Worm (Caenorhabditis elegans) whole organism, early embryonic: ENCODE measurements around the gene pmp-1.

Experiments used
- B0310.2 ChIP-seq: sonication (generic microtip); optimal IDR thresholded peaks from 2 replicates; lab custom pipeline; 2016; ENCODE audit warnings: mild to moderate bottlenecking, missing genetic modification characterization, missing compliant biosample characterization
- F13C5.2 ChIP-seq: sonication (generic microtip); optimal IDR thresholded peaks from 2 replicates; lab custom pipeline; 2017; ENCODE audit warnings: mild to moderate bottlenecking, missing genetic modification characterization, inconsistent platforms, missing compliant biosample characterization
- aly-1 ChIP-seq: sonication (generic microtip); optimal IDR thresholded peaks from 2 replicates; lab custom pipeline; 2016; ENCODE audit warnings: missing genetic modification characterization, missing compliant biosample characterization
- ama-1 ChIP-seq: fragments of 150-350 bp; optimal IDR thresholded peaks from 2 replicates; lab custom pipeline; 2014
- ceh-13 ChIP-seq: fragments of 200-800 bp; sonication (Bioruptor generic); optimal IDR thresholded peaks from 2 replicates; lab custom pipeline; 2018; ENCODE audit warnings: mild to moderate bottlenecking, missing genetic modification characterization, missing compliant biosample characterization
- ceh-36 ChIP-seq: sonication (generic microtip); optimal IDR thresholded peaks from 2 replicates; lab custom pipeline; 2016; ENCODE audit warnings: missing genetic modification characterization, inconsistent platforms, missing compliant biosample characterization
- ets-7 ChIP-seq: sonication (generic microtip); optimal IDR thresholded peaks from 2 replicates; lab custom pipeline; 2016; ENCODE audit warnings: missing genotype, missing genetic modification characterization, missing compliant biosample characterization
- flt-1 ChIP-seq: fragments of 200-800 bp; sonication (Bioruptor generic); IDR thresholded peaks from 2 replicates; pipeline ENCODE4 v1.3.6; 2022; ENCODE audit warnings: missing genetic modification characterization, missing compliant biosample characterization
- hmbx-1 ChIP-seq: sonication (generic microtip); optimal IDR thresholded peaks from 2 replicates; lab custom pipeline; 2016; ENCODE audit warnings: mild to moderate bottlenecking, missing genetic modification characterization, missing compliant biosample characterization
- hmg-4 ChIP-seq: fragments of 200-800 bp; sonication (Bioruptor generic); optimal IDR thresholded peaks from 2 replicates; lab custom pipeline; 2018; ENCODE audit warnings: mild to moderate bottlenecking, missing genetic modification characterization, missing compliant biosample characterization
- hnd-1 ChIP-seq: sonication (generic microtip); optimal IDR thresholded peaks from 2 replicates; lab custom pipeline; 2016; ENCODE audit warnings: missing genetic modification characterization, missing compliant biosample characterization
- pes-1 ChIP-seq: fragments of 200-800 bp; sonication (Bioruptor generic); IDR thresholded peaks from 2 replicates; pipeline ENCODE4 v1.3.6; 2022; ENCODE audit warnings: missing genetic modification reagents, missing genetic modification characterization, missing compliant biosample characterization
- scrt-1 ChIP-seq: fragments of 200-800 bp; sonication (Bioruptor generic); IDR thresholded peaks from 2 replicates; pipeline ENCODE4 v1.3.6; 2022; ENCODE audit warnings: missing genetic modification characterization, missing compliant biosample characterization
- sea-1 ChIP-seq: fragments of 200-800 bp; sonication (Bioruptor generic); conservative IDR thresholded peaks from 2 replicates; pipeline ENCODE4 v1.3.6; 2022; ENCODE audit warnings: missing genetic modification characterization, missing compliant biosample characterization
- tbx-11 ChIP-seq: fragments of 200-800 bp; sonication (Bioruptor generic); IDR thresholded peaks from 2 replicates; pipeline ENCODE4 v1.3.6; 2022; ENCODE audit warnings: missing genetic modification characterization, missing compliant biosample characterization
- tbx-37 ChIP-seq: fragments of 200-800 bp; sonication (Bioruptor generic); conservative IDR thresholded peaks from 2 replicates; pipeline ENCODE4 v1.3.6; 2022; ENCODE audit warnings: missing genetic modification reagents, missing genetic modification characterization, missing compliant biosample characterization
- tra-4 ChIP-seq: sonication (generic microtip); optimal IDR thresholded peaks from 2 replicates; lab custom pipeline; 2017; ENCODE audit warnings: missing genetic modification characterization, missing compliant biosample characterization

Gene pmp-1

ce11 chrII:6883716-6884115 lies at the start of gene pmp-1:
Gene pmp-1 (minus strand): TSS chrII:6883754.
- TF ChIP-seq tra-4 (tag; lab: Kevin White, UChicago) (no peak), aly-1 (tag; lab: Kevin White, UChicago) (no peak), sea-1 (GFP tag; lab: Robert Waterston, UW) (no peak), ama-1 (lab: Kevin White, UChicago) (no peak), tbx-11 (GFP tag; lab: Robert Waterston, UW) (no peak), tbx-37 (GFP tag; lab: Robert Waterston, UW) (no peak), F13C5.2 (tag; lab: Kevin White, UChicago) (no peak), scrt-1 (no peak), ceh-13 (GFP tag; lab: Kevin White, UChicago) (no peak), B0310.2 (no peak), flt-1 (GFP tag; lab: Robert Waterston, UW) (no peak), hnd-1 (no peak), hmg-4 (GFP tag; lab: Kevin White, UChicago) (no peak), ets-7 (tag; lab: Kevin White, UChicago) (no peak)

ce11 chrII:6932978-6933377 lies 49.4 kb upstream of the pmp-1 start:
- no peak for TF ChIP-seq ets-7 (tag; lab: Kevin White, UChicago)
- TF ChIP-seq hmg-4 (GFP tag; lab: Kevin White, UChicago): no peak
- no peak for TF ChIP-seq tbx-11 (GFP tag; lab: Robert Waterston, UW)
- no peak for TF ChIP-seq flt-1 (GFP tag; lab: Robert Waterston, UW)
- no peak for TF ChIP-seq scrt-1
- TF ChIP-seq tra-4 (tag; lab: Kevin White, UChicago): no peak
- no peak for TF ChIP-seq ceh-36 (tag; lab: Kevin White, UChicago)
- no peak for TF ChIP-seq hnd-1
- TF ChIP-seq hmbx-1: no peak
- no peak for TF ChIP-seq sea-1 (GFP tag; lab: Robert Waterston, UW)
- no peak for TF ChIP-seq B0310.2
- TF ChIP-seq ama-1 (lab: Kevin White, UChicago): no peak
- no peak for TF ChIP-seq aly-1 (tag; lab: Kevin White, UChicago)
- TF ChIP-seq ceh-13 (GFP tag; lab: Kevin White, UChicago): no peak
- TF ChIP-seq pes-1 (GFP tag; lab: Robert Waterston, UW): no peak
- TF ChIP-seq F13C5.2 (tag; lab: Kevin White, UChicago): no peak

ce11 chrII:6930072-6930471 lies 46.5 kb upstream of the pmp-1 start:
- no peak for TF ChIP-seq hmbx-1
- TF ChIP-seq aly-1 (tag; lab: Kevin White, UChicago): no peak
- TF ChIP-seq ama-1 (lab: Kevin White, UChicago): no peak
- TF ChIP-seq hnd-1: no peak
- no peak for TF ChIP-seq tbx-11 (GFP tag; lab: Robert Waterston, UW)
- TF ChIP-seq tbx-37 (GFP tag; lab: Robert Waterston, UW): no peak
- no peak for TF ChIP-seq hmg-4 (GFP tag; lab: Kevin White, UChicago)
- no peak for TF ChIP-seq tra-4 (tag; lab: Kevin White, UChicago)
- no peak for TF ChIP-seq scrt-1
- no peak for TF ChIP-seq flt-1 (GFP tag; lab: Robert Waterston, UW)
- no peak for TF ChIP-seq B0310.2

- no peak for TF ChIP-seq aly-1 (tag; lab: Kevin White, UChicago)
- TF ChIP-seq ets-7 (tag; lab: Kevin White, UChicago): no peak
- TF ChIP-seq tbx-37 (GFP tag; lab: Robert Waterston, UW): no peak
- no peak for TF ChIP-seq ceh-36 (tag; lab: Kevin White, UChicago)
- no peak for TF ChIP-seq F13C5.2 (tag; lab: Kevin White, UChicago)
- no peak for TF ChIP-seq hmbx-1
- no peak for TF ChIP-seq hmg-4 (GFP tag; lab: Kevin White, UChicago)
- TF ChIP-seq hnd-1: no peak
- no peak for TF ChIP-seq ceh-13 (GFP tag; lab: Kevin White, UChicago)
- no peak for TF ChIP-seq flt-1 (GFP tag; lab: Robert Waterston, UW)
- TF ChIP-seq tra-4 (tag; lab: Kevin White, UChicago): no peak
- no peak for TF ChIP-seq tbx-11 (GFP tag; lab: Robert Waterston, UW)
- no peak for TF ChIP-seq pes-1 (GFP tag; lab: Robert Waterston, UW)
- no peak for TF ChIP-seq ama-1 (lab: Kevin White, UChicago)
- TF ChIP-seq scrt-1: no peak
- no peak for TF ChIP-seq sea-1 (GFP tag; lab: Robert Waterston, UW)
These were observed 44.9 kb upstream of the pmp-1 start, which contains the start of gene flcn-1 for ce11 chrII:6928416-6928815. Gene flcn-1 (plus strand): TSS chrII:6928763.

- TF ChIP-seq scrt-1 (no peak), flt-1 (GFP tag; lab: Robert Waterston, UW) (no peak), aly-1 (tag; lab: Kevin White, UChicago) (no peak), B0310.2 (no peak)
These were observed 44.0 kb upstream of the pmp-1 start, which contains the start of gene F22D3.4 for ce11 chrII:6927603-6928002. Gene F22D3.4 (minus strand): TSS chrII:6927603.

- no peak for TF ChIP-seq aly-1 (tag; lab: Kevin White, UChicago)
- no peak for TF ChIP-seq ceh-36 (tag; lab: Kevin White, UChicago)
- TF ChIP-seq pes-1 (GFP tag; lab: Robert Waterston, UW): no peak
- TF ChIP-seq F13C5.2 (tag; lab: Kevin White, UChicago): no peak
- no peak for TF ChIP-seq hmg-4 (GFP tag; lab: Kevin White, UChicago)
- TF ChIP-seq tra-4 (tag; lab: Kevin White, UChicago): no peak
- no peak for TF ChIP-seq tbx-11 (GFP tag; lab: Robert Waterston, UW)
- no peak for TF ChIP-seq tbx-37 (GFP tag; lab: Robert Waterston, UW)
- TF ChIP-seq ets-7 (tag; lab: Kevin White, UChicago): no peak
- no peak for TF ChIP-seq ama-1 (lab: Kevin White, UChicago)
These were observed 43.5 kb upstream of the pmp-1 start for ce11 chrII:6927034-6927433.

ce11 chrII:6926488-6926887 lies 42.9 kb upstream of the pmp-1 start:
- TF ChIP-seq scrt-1 (no peak), tbx-37 (GFP tag; lab: Robert Waterston, UW) (no peak), sea-1 (GFP tag; lab: Robert Waterston, UW) (no peak), flt-1 (GFP tag; lab: Robert Waterston, UW) (no peak), hmg-4 (GFP tag; lab: Kevin White, UChicago) (no peak), tbx-11 (GFP tag; lab: Robert Waterston, UW) (no peak), ceh-36 (tag; lab: Kevin White, UChicago) (no peak), tra-4 (tag; lab: Kevin White, UChicago) (no peak), ets-7 (tag; lab: Kevin White, UChicago) (no peak), pes-1 (GFP tag; lab: Robert Waterston, UW) (no peak), B0310.2 (no peak), F13C5.2 (tag; lab: Kevin White, UChicago) (no peak), hmbx-1 (no peak)
